Worm (Caenorhabditis elegans) whole organism, L3 larva: ENCODE measurements around the gene srh-293.
A peak's percentile ranks its signal among the peaks of the same experiment; 100 is the strongest.

Source experiments
- R02D3.7 ChIP-seq: fragments of 150-350 bp; optimal IDR thresholded peaks from 2 replicates; lab custom pipeline; 2014; ENCODE audit warnings: missing biosample characterization, missing genetic modification characterization
- aly-2 ChIP-seq: fragments of 150-350 bp; optimal IDR thresholded peaks from 2 replicates; lab custom pipeline; 2014; ENCODE audit warnings: missing biosample characterization, missing genetic modification characterization
- ama-1 ChIP-seq: fragments of 150-350 bp; optimal IDR thresholded peaks from 2 replicates; lab custom pipeline; 2018
- daf-12 ChIP-seq: fragments of 150-350 bp; optimal IDR thresholded peaks from 2 replicates; lab custom pipeline; 2014; ENCODE audit warnings: missing biosample characterization, missing genetic modification reagents, missing genetic modification characterization
- egl-27 ChIP-seq: sonication (generic microtip); optimal IDR thresholded peaks from 4 replicates; lab custom pipeline; 2017; ENCODE audit warnings: missing biosample characterization, missing genetic modification reagents, missing genetic modification characterization
- egl-5 ChIP-seq: fragments of 150-350 bp; optimal IDR thresholded peaks from 2 replicates; lab custom pipeline; 2017; ENCODE audit warnings: missing biosample characterization, missing genetic modification reagents, missing genetic modification characterization, inconsistent platforms
- elt-2 ChIP-seq: sonication (generic microtip); optimal IDR thresholded peaks from 2 replicates; lab custom pipeline; 2016; ENCODE audit warnings: missing genetic modification reagents, mild to moderate bottlenecking, missing genetic modification characterization, missing compliant biosample characterization
- elt-3 ChIP-seq, 3 experiments: fragments of 150-350 bp in 1 of 3; sonication (generic microtip) in 2 of 3; optimal IDR thresholded peaks; 2 replicates in 2 of 3; 4 replicates in 1 of 3; lab custom pipeline; 2014 to 2017; ENCODE audit warnings: missing biosample characterization in 3 of 3, missing genetic modification characterization in 3 of 3
- eor-1 ChIP-seq, 2 experiments: fragments of 150-350 bp; optimal IDR thresholded peaks; 2 replicates each; lab custom pipeline; 2014 to 2018; ENCODE audit warnings: missing biosample characterization in 2 of 2, missing genetic modification characterization in 2 of 2
- lin-15B ChIP-seq: fragments of 150-350 bp; optimal IDR thresholded peaks from 2 replicates; lab custom pipeline; 2014; ENCODE audit warnings: missing biosample characterization, missing genetic modification characterization
- lsy-12 ChIP-seq: sonication (generic microtip); optimal IDR thresholded peaks from 2 replicates; lab custom pipeline; 2016; ENCODE audit warnings: mild to moderate bottlenecking, missing genetic modification characterization, missing compliant biosample characterization
- nhr-11 ChIP-seq: fragments of 150-350 bp; optimal IDR thresholded peaks from 2 replicates; lab custom pipeline; 2014; ENCODE audit warnings: missing biosample characterization, missing genetic modification characterization
- nhr-12 ChIP-seq: fragments of 150-350 bp; optimal IDR thresholded peaks from 2 replicates; lab custom pipeline; 2014; ENCODE audit warnings: missing biosample characterization, missing genetic modification characterization
- nhr-23 ChIP-seq: fragments of 150-350 bp; optimal IDR thresholded peaks from 2 replicates; lab custom pipeline; 2014; ENCODE audit warnings: missing biosample characterization, missing genetic modification reagents, missing genetic modification characterization
- nhr-67 ChIP-seq: fragments of 150-350 bp; optimal IDR thresholded peaks from 2 replicates; lab custom pipeline; 2014; ENCODE audit warnings: missing biosample characterization, missing genetic modification characterization
- nhr-77 ChIP-seq: fragments of 150-350 bp; optimal IDR thresholded peaks from 2 replicates; lab custom pipeline; 2014; ENCODE audit warnings: missing biosample characterization, missing genetic modification characterization
- pqm-1 ChIP-seq: fragments of 150-350 bp; optimal IDR thresholded peaks from 2 replicates; lab custom pipeline; 2017; ENCODE audit warnings: missing biosample characterization, missing genetic modification characterization, inconsistent platforms
- sea-2 ChIP-seq: fragments of 150-350 bp; sonication (generic microtip); optimal IDR thresholded peaks from 4 replicates; lab custom pipeline; 2014; ENCODE audit warnings: missing biosample characterization, missing genetic modification reagents, missing genetic modification characterization
- skn-1 ChIP-seq: fragments of 150-350 bp; optimal IDR thresholded peaks from 2 replicates; lab custom pipeline; 2014; ENCODE audit warnings: missing biosample characterization, missing genetic modification characterization
- snpc-4 ChIP-seq: fragments of 150-350 bp; optimal IDR thresholded peaks from 2 replicates; lab custom pipeline; 2014; ENCODE audit warnings: missing biosample characterization, missing genetic modification characterization
- zag-1 ChIP-seq: fragments of 150-350 bp; optimal IDR thresholded peaks from 2 replicates; lab custom pipeline; 2014; ENCODE audit warnings: missing biosample characterization, missing genetic modification characterization
- ztf-4 ChIP-seq: fragments of 150-350 bp; optimal IDR thresholded peaks from 2 replicates; lab custom pipeline; 2014; ENCODE audit warnings: missing biosample characterization, missing genetic modification characterization

srh-293 gene

ce11 chrV:15914774-15915173, 48.8 kb downstream of the srh-293 start:
- TF ChIP-seq nhr-12 (tag; lab: Kevin White, UChicago) (no peak), lin-15B (tag; lab: Kevin White, UChicago) (no peak), snpc-4 (tag; lab: Kevin White, UChicago) (no peak), ama-1 (lab: Kevin White, UChicago) (no peak), skn-1 (tag; lab: Kevin White, UChicago) (no peak), lsy-12 (tag; lab: Kevin White, UChicago) (no peak)

DNA sequence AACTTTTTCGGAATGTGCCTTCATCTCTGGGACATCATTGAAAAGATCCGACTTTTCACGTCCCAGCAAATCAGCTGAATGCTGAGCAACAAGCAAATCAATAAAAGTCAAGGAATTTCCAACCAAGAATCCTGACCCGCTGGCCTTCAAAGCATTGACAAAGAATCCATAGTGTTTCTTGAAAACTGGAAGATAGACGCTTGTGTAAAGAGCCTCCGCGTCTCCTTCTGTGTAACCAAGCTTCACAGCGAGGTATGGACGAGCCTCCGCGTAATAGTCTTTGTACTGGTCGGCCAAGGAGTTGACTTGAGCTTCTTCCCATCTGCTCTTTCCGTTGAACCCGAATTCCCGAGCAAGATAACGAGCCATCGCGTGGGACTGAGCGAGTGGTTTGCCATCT, 49.4 kb downstream of the srh-293 start:
- TF ChIP-seq nhr-23 (tag; lab: Kevin White, UChicago) (no peak), ama-1 (lab: Kevin White, UChicago) (no peak), nhr-11 (no peak), egl-5 (no peak), nhr-67 (no peak), eor-1 (tag; optimal IDR thresholded peaks at IDR 0.05; lab: Kevin White, UChicago) (no peak), nhr-77 (no peak), elt-3 (tag; optimal IDR thresholded peaks at IDR 0.05; lab: Kevin White, UChicago) (no peak), zag-1 (tag; lab: Kevin White, UChicago) (no peak), nhr-12 (tag; lab: Kevin White, UChicago) (no peak), egl-27 (no peak), ztf-4 (tag; lab: Kevin White, UChicago) (no peak), daf-12 (tag; lab: Kevin White, UChicago) (no peak), sea-2 (GFP tag; lab: Kevin White, UChicago) (no peak)

DNA sequence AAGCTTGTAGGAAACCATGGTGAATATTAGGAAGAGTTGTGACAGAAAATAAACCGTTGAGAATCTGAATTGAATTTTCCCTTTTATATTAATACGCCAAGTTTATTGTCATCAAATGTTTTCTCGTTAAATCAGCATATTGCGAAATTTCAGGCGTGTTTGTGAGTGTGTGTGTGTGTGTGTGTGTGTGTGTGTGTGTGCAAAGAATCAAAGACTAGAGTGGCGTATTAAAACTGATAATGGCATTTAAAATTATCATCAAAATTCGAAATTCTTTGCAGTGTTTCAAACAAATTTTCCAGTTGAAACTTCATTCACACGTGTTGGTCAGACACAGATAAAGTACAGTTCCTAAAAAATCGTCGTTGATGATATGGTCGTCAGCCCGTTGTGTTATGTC, 50.0 kb downstream of the srh-293 start, which contains the start of gene gst-38:
TSS of gene gst-38 (minus strand) at position 152 of the 400 bp plus-strand sequence.
- peak; percentile 14 for TF ChIP-seq skn-1 (tag; lab: Kevin White, UChicago)
- TF ChIP-seq egl-27 = no peak
- no peak for TF ChIP-seq elt-3 (tag; optimal IDR thresholded peaks at IDR 0.05; lab: Kevin White, UChicago)
- TF ChIP-seq aly-2 = no peak
- no peak for TF ChIP-seq daf-12 (tag; lab: Kevin White, UChicago)
- TF ChIP-seq elt-2 (tag; lab: Kevin White, UChicago) = peak; percentile 88
- peak; percentile 41 for TF ChIP-seq pqm-1 (tag; lab: Kevin White, UChicago)
- no peak for TF ChIP-seq R02D3.7 (tag; lab: Kevin White, UChicago)
- no peak for TF ChIP-seq lin-15B (tag; lab: Kevin White, UChicago)
- no peak for TF ChIP-seq lsy-12 (tag; lab: Kevin White, UChicago)
